Worm (Caenorhabditis elegans) whole organism, mixed stage, embryonic: ENCODE data around the gene AH9.1.

Source experiments
- blmp-1 ChIP-seq: fragments of 150-350 bp; optimal IDR thresholded peaks from 2 replicates; lab custom pipeline; 2014; ENCODE audit warnings: missing biosample characterization, missing genetic modification characterization
- lsy-2 ChIP-seq: fragments of 150-350 bp; optimal IDR thresholded peaks from 2 replicates; lab custom pipeline; 2014; ENCODE audit warnings: missing biosample characterization, missing genetic modification characterization
- nhr-28 ChIP-seq: fragments of 150-350 bp; optimal IDR thresholded peaks from 2 replicates; lab custom pipeline; 2014; ENCODE audit warnings: missing biosample characterization, missing genetic modification characterization
- nhr-76 ChIP-seq: sonication (generic microtip); optimal IDR thresholded peaks from 2 replicates; lab custom pipeline; 2017; ENCODE audit warnings: missing biosample characterization, missing genetic modification characterization
- pha-4 ChIP-seq: fragments of 150-350 bp; optimal IDR thresholded peaks from 2 replicates; lab custom pipeline; 2018; ENCODE audit warnings: missing biosample characterization, missing genetic modification reagents, missing genetic modification characterization
- ztf-11 ChIP-seq: fragments of 150-350 bp; optimal IDR thresholded peaks from 2 replicates; lab custom pipeline; 2014; ENCODE audit warnings: missing biosample characterization, missing genetic modification characterization

DNA sequence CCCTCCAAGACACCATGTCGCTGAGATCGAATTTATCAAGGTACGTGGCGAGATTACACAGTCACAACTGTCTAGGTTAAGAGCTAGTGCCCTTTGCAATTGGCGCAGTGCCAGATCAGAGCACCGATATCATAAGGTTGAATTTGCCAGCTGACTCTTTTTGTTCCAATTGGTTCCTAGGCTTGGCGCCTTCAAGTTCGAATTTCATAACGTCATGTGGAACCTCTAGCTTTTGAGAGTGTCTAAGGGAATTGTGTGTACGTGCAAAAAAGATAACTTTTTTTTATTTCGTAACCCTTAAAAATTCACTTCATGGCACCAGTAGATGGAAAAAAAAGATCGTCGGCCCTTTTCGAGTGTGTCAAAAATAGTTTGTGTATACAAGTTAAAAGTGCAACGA is 30.6 kb downstream of the AH9.1 start:
- TF ChIP-seq lsy-2 (tag; lab: Kevin White, UChicago) = no peak
- no peak for TF ChIP-seq nhr-76 (tag; lab: Kevin White, UChicago)
- no peak for TF ChIP-seq pha-4 (tag; lab: Kevin White, UChicago)
- no peak for TF ChIP-seq ztf-11 (tag; lab: Kevin White, UChicago)
- TF ChIP-seq nhr-28 (tag; lab: Kevin White, UChicago) = no peak
- no peak for TF ChIP-seq blmp-1 (tag; lab: Kevin White, UChicago)
